Worm (Caenorhabditis elegans): ENCODE data around the gene sqst-5.

DNA sequence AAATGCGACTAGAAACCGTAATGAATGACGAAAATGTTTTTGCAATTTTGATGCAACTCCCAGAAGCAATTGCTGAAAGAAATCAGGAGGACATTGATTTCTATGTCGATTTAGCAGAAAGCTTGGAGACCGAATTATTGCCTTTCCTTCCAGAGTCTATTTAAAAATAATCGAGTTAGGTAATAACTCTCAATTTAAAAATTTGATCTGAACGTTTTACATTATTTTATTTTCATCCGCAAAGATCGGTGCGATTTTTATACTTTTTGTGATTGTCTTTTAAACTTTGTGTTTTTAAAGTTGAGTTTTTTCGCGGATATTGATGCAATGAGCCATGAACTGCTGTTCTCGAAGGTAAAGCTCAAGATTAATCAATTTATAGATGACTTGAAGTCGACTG lies 22.9 kb downstream of the sqst-5 start, which contains the start of gene pals-23:
- TF ChIP-seq nhr-28 (tag; optimal IDR thresholded peaks at IDR 0.05) (no peak), pha-4 (tag; optimal IDR thresholded peaks at IDR 0.05) (no peak), nhr-237 (tag; optimal IDR thresholded peaks at IDR 0.05) (no peak), mep-1 (tag; optimal IDR thresholded peaks at IDR 0.05) (no peak)
